Worm (Caenorhabditis elegans) whole organism, mixed stage, embryonic: ENCODE results near the gene M18.3.

Experiments
- M03D4.4 ChIP-seq: sonication (generic microtip); optimal IDR thresholded peaks from 2 replicates; lab custom pipeline; 2017; ENCODE audit warnings: mild to moderate bottlenecking, missing genetic modification characterization, missing compliant biosample characterization
- bed-3 ChIP-seq: fragments of 200-800 bp; sonication (Bioruptor generic); optimal IDR thresholded peaks from 3 replicates; lab custom pipeline; 2018; ENCODE audit warnings: mild to moderate bottlenecking, missing genetic modification characterization, moderate library complexity, missing compliant biosample characterization
- blmp-1 ChIP-seq: fragments of 150-350 bp; optimal IDR thresholded peaks from 2 replicates; lab custom pipeline; 2014; ENCODE audit warnings: missing biosample characterization, missing genetic modification characterization
- ceh-39 ChIP-seq: fragments of 150-350 bp; optimal IDR thresholded peaks from 2 replicates; lab custom pipeline; 2014; ENCODE audit warnings: missing biosample characterization, missing genetic modification characterization
- ceh-43 ChIP-seq: fragments of 200-800 bp; sonication (Bioruptor generic); optimal IDR thresholded peaks from 2 replicates; lab custom pipeline; 2018; ENCODE audit warnings: mild to moderate bottlenecking, missing genetic modification characterization, moderate library complexity, missing compliant biosample characterization
- ceh-83 ChIP-seq: fragments of 200-800 bp; sonication (Bioruptor generic); optimal IDR thresholded peaks from 2 replicates; lab custom pipeline; 2018; ENCODE audit warnings: mild to moderate bottlenecking, missing genetic modification characterization, missing compliant biosample characterization
- ces-1 ChIP-seq: fragments of 150-350 bp; optimal IDR thresholded peaks from 2 replicates; lab custom pipeline; 2014; ENCODE audit warnings: missing biosample characterization, missing genetic modification reagents, missing genetic modification characterization
- cnd-1 ChIP-seq: fragments of 200-800 bp; sonication (Bioruptor generic); optimal IDR thresholded peaks from 2 replicates; lab custom pipeline; 2018; ENCODE audit warnings: mild to moderate bottlenecking, missing genetic modification characterization, missing compliant biosample characterization
- drap-1 ChIP-seq: fragments of 200-800 bp; sonication (Bioruptor generic); optimal IDR thresholded peaks from 3 replicates; lab custom pipeline; 2018; ENCODE audit warnings: mild to moderate bottlenecking, missing genetic modification characterization, missing compliant biosample characterization
- elt-1 ChIP-seq: sonication (generic microtip); optimal IDR thresholded peaks from 2 replicates; lab custom pipeline; 2017; ENCODE audit warnings: missing genetic modification characterization, mild to moderate bottlenecking, missing compliant biosample characterization, antibody characterized with exemption, moderate library complexity, borderline replicate concordance; ENCODE audit not compliant: insufficient read depth
- elt-3 ChIP-seq: fragments of 150-350 bp; optimal IDR thresholded peaks from 2 replicates; lab custom pipeline; 2014; ENCODE audit warnings: missing biosample characterization, missing genetic modification characterization
- flh-1 ChIP-seq: fragments of 200-800 bp; sonication (Bioruptor generic); optimal IDR thresholded peaks from 2 replicates; lab custom pipeline; 2018; ENCODE audit warnings: mild to moderate bottlenecking, missing genetic modification characterization, moderate library complexity, missing compliant biosample characterization
- ham-2 ChIP-seq: fragments of 200-800 bp; sonication (Bioruptor generic); optimal IDR thresholded peaks from 2 replicates; lab custom pipeline; 2018; ENCODE audit warnings: mild to moderate bottlenecking, missing genetic modification characterization, missing compliant biosample characterization
- hlh-1 ChIP-seq: fragments of 150-350 bp; optimal IDR thresholded peaks from 2 replicates; lab custom pipeline; 2014; ENCODE audit warnings: missing biosample characterization, missing genetic modification reagents, missing genetic modification characterization
- lin-13 ChIP-seq: fragments of 150-350 bp; optimal IDR thresholded peaks from 2 replicates; lab custom pipeline; 2014; ENCODE audit warnings: missing biosample characterization, missing genetic modification characterization
- lin-32 ChIP-seq: fragments of 200-800 bp; sonication (Bioruptor generic); optimal IDR thresholded peaks from 2 replicates; lab custom pipeline; 2018; ENCODE audit warnings: mild to moderate bottlenecking, missing genetic modification characterization, missing compliant biosample characterization
- lsy-2 ChIP-seq: fragments of 150-350 bp; optimal IDR thresholded peaks from 2 replicates; lab custom pipeline; 2014; ENCODE audit warnings: missing biosample characterization, missing genetic modification characterization
- mab-5 ChIP-seq: fragments of 150-350 bp; optimal IDR thresholded peaks from 2 replicates; lab custom pipeline; 2014; ENCODE audit warnings: missing biosample characterization, missing genetic modification characterization
- mep-1 ChIP-seq: fragments of 150-350 bp; optimal IDR thresholded peaks from 2 replicates; lab custom pipeline; 2017; ENCODE audit warnings: missing biosample characterization, missing genetic modification reagents, missing genetic modification characterization, inconsistent platforms
- mls-2 ChIP-seq: sonication (generic microtip); optimal IDR thresholded peaks from 2 replicates; lab custom pipeline; 2016; ENCODE audit warnings: mild to moderate bottlenecking, missing genetic modification characterization, moderate library complexity, missing compliant biosample characterization
- nhr-12 ChIP-seq: fragments of 150-350 bp; optimal IDR thresholded peaks from 2 replicates; lab custom pipeline; 2014; ENCODE audit warnings: missing biosample characterization, missing genetic modification characterization
- nhr-2 ChIP-seq: fragments of 150-350 bp; optimal IDR thresholded peaks from 2 replicates; lab custom pipeline; 2014; ENCODE audit warnings: missing biosample characterization, missing genetic modification characterization
- nhr-237 ChIP-seq: fragments of 150-350 bp; optimal IDR thresholded peaks from 2 replicates; lab custom pipeline; 2014; ENCODE audit warnings: missing biosample characterization, missing genetic modification characterization
- nhr-28 ChIP-seq: fragments of 150-350 bp; optimal IDR thresholded peaks from 2 replicates; lab custom pipeline; 2014; ENCODE audit warnings: missing biosample characterization, missing genetic modification characterization
- nhr-76 ChIP-seq: sonication (generic microtip); optimal IDR thresholded peaks from 2 replicates; lab custom pipeline; 2017; ENCODE audit warnings: missing biosample characterization, missing genetic modification characterization
- pha-4 ChIP-seq: fragments of 150-350 bp; optimal IDR thresholded peaks from 2 replicates; lab custom pipeline; 2018; ENCODE audit warnings: missing biosample characterization, missing genetic modification reagents, missing genetic modification characterization
- sem-2 ChIP-seq: fragments of 200-800 bp; sonication (Bioruptor generic); optimal IDR thresholded peaks from 2 replicates; lab custom pipeline; 2018; ENCODE audit warnings: mild to moderate bottlenecking, missing genetic modification characterization, missing compliant biosample characterization
- snpc-4 ChIP-seq: fragments of 150-350 bp; optimal IDR thresholded peaks from 2 replicates; lab custom pipeline; 2014; ENCODE audit warnings: missing biosample characterization, missing genetic modification characterization
- sptf-1 ChIP-seq: sonication (generic microtip); optimal IDR thresholded peaks from 2 replicates; lab custom pipeline; 2017; ENCODE audit warnings: mild to moderate bottlenecking, missing genetic modification characterization, moderate library complexity, missing compliant biosample characterization
- tbx-8 ChIP-seq: fragments of 200-800 bp; sonication (Bioruptor generic); optimal IDR thresholded peaks from 2 replicates; lab custom pipeline; 2018; ENCODE audit warnings: mild to moderate bottlenecking, missing genetic modification characterization, moderate library complexity, missing compliant biosample characterization
- unc-120 ChIP-seq: sonication (generic microtip); optimal IDR thresholded peaks from 2 replicates; lab custom pipeline; 2017; ENCODE audit warnings: missing genetic modification characterization, missing compliant biosample characterization; ENCODE audit not compliant: poor library complexity, severe bottlenecking
- unc-39 ChIP-seq: fragments of 150-350 bp; optimal IDR thresholded peaks from 2 replicates; lab custom pipeline; 2014; ENCODE audit warnings: missing biosample characterization, missing genetic modification characterization
- unc-62 ChIP-seq: fragments of 150-350 bp; optimal IDR thresholded peaks from 2 replicates; lab custom pipeline; 2014; ENCODE audit warnings: missing biosample characterization, missing genetic modification reagents, missing genetic modification characterization
- zip-8 ChIP-seq: fragments of 150-350 bp; optimal IDR thresholded peaks from 2 replicates; lab custom pipeline; 2014; ENCODE audit warnings: missing biosample characterization, missing genetic modification characterization
- ztf-11 ChIP-seq: fragments of 150-350 bp; optimal IDR thresholded peaks from 2 replicates; lab custom pipeline; 2014; ENCODE audit warnings: missing biosample characterization, missing genetic modification characterization

Gene M18.3

ce11 chrIV:12085120-12085519 lies 20.5 kb upstream of the M18.3 start, which contains the start of gene rbm-34:
Gene rbm-34 (plus strand): TSS chrIV:12085420.
- no peak for TF ChIP-seq pha-4 (tag; lab: Kevin White, UChicago)
- no peak for TF ChIP-seq blmp-1
- TF ChIP-seq unc-120 (tag; lab: Kevin White, UChicago), result no peak
- no peak for TF ChIP-seq nhr-237
- no peak for TF ChIP-seq sem-2 (GFP tag; lab: Kevin White, UChicago)
- TF ChIP-seq ceh-83 (GFP tag; lab: Kevin White, UChicago), result no peak
- no peak for TF ChIP-seq ces-1
- no peak for TF ChIP-seq nhr-28 (tag; lab: Kevin White, UChicago)
- TF ChIP-seq bed-3 (GFP tag; lab: Kevin White, UChicago), result no peak
- no peak for TF ChIP-seq M03D4.4 (tag; lab: Kevin White, UChicago)
- no peak for TF ChIP-seq elt-3 (tag; lab: Kevin White, UChicago)
- TF ChIP-seq ceh-39 (tag; lab: Kevin White, UChicago), result no peak
- TF ChIP-seq ham-2 (GFP tag; lab: Kevin White, UChicago), result no peak

- TF ChIP-seq sem-2 (GFP tag; lab: Kevin White, UChicago), result peak; percentile 42
- TF ChIP-seq nhr-28 (tag; lab: Kevin White, UChicago), result no peak
- peak; percentile 25 for TF ChIP-seq flh-1 (GFP tag; lab: Kevin White, UChicago)
- no peak for TF ChIP-seq ztf-11 (tag; lab: Kevin White, UChicago)
- TF ChIP-seq M03D4.4 (tag; lab: Kevin White, UChicago), result peak; percentile 82
- no peak for TF ChIP-seq blmp-1
- TF ChIP-seq ces-1, result no peak
- peak; percentile 23 for TF ChIP-seq elt-1
- peak; percentile 77 for TF ChIP-seq tbx-8 (GFP tag; lab: Kevin White, UChicago)
- TF ChIP-seq nhr-12 (tag; lab: Kevin White, UChicago), result no peak
- TF ChIP-seq elt-3 (tag; lab: Kevin White, UChicago), result no peak
- TF ChIP-seq unc-120 (tag; lab: Kevin White, UChicago), result peak; percentile 57
- TF ChIP-seq ceh-39 (tag; lab: Kevin White, UChicago), result no peak
- no peak for TF ChIP-seq nhr-237
- peak; percentile 65 for TF ChIP-seq pha-4 (tag; lab: Kevin White, UChicago)
- no peak for TF ChIP-seq snpc-4 (tag; lab: Kevin White, UChicago)
- no peak for TF ChIP-seq bed-3 (GFP tag; lab: Kevin White, UChicago)
- TF ChIP-seq drap-1 (GFP tag; lab: Kevin White, UChicago), result peak; percentile 75
- no peak for TF ChIP-seq hlh-1 (tag; lab: Kevin White, UChicago)
- TF ChIP-seq ceh-43 (GFP tag; lab: Kevin White, UChicago), result peak; percentile 62
- peak; percentile 88 for TF ChIP-seq ham-2 (GFP tag; lab: Kevin White, UChicago)
- TF ChIP-seq unc-39 (tag; lab: Kevin White, UChicago), result no peak
- no peak for TF ChIP-seq lin-13 (tag; lab: Kevin White, UChicago)
- no peak for TF ChIP-seq nhr-2 (tag; lab: Kevin White, UChicago)
- TF ChIP-seq unc-62 (GFP tag; lab: Kevin White, UChicago), result no peak
- TF ChIP-seq ceh-83 (GFP tag; lab: Kevin White, UChicago), result peak; percentile 80
- no peak for TF ChIP-seq mep-1 (tag; lab: Kevin White, UChicago)
- no peak for TF ChIP-seq lsy-2 (tag; lab: Kevin White, UChicago)
- TF ChIP-seq mab-5 (tag; lab: Kevin White, UChicago), result no peak
- TF ChIP-seq zip-8, result no peak
- TF ChIP-seq nhr-76, result no peak
- peak; percentile 83 for TF ChIP-seq sptf-1 (tag; lab: Kevin White, UChicago)
- TF ChIP-seq cnd-1, result peak; percentile 77
- TF ChIP-seq lin-32 (GFP tag; lab: Kevin White, UChicago), result peak; percentile 68
- peak; percentile 84 for TF ChIP-seq mls-2 (tag; lab: Kevin White, UChicago)
These were observed 19.2 kb upstream of the M18.3 start for ce11 chrIV:12086498-12086897.

ce11 chrIV:12088898-12089297 lies 16.8 kb upstream of the M18.3 start:
- TF ChIP-seq nhr-237 (peak; percentile 11), tbx-8 (GFP tag; lab: Kevin White, UChicago) (no peak), lsy-2 (tag; lab: Kevin White, UChicago) (peak; percentile 28), ham-2 (GFP tag; lab: Kevin White, UChicago) (peak; percentile 36), blmp-1 (peak; percentile 58), mep-1 (tag; lab: Kevin White, UChicago) (peak; percentile 35), nhr-12 (tag; lab: Kevin White, UChicago) (no peak)
